Fruit fly (Drosophila melanogaster): ENCODE data around the gene CG7366.
"Not testable (repeated sequence)": the region's sequence is repeated elsewhere in the genome, so short reads cannot be mapped to it uniquely, and the experiment has no call there.

CG7366 gene

dm6 chr3L:8202317-8202842, at the start of gene CG7366, which contains the start of gene CG13679:
CG7366 (minus strand) TSS chr3L:8202417.
CG13679 (plus strand) TSS chr3L:8202792.
- no peak for TF ChIP-seq brk (GFP tag; optimal IDR thresholded peaks at IDR 0.05)
- TF ChIP-seq sv (GFP tag; optimal IDR thresholded peaks at IDR 0.05), result no peak
- no peak for TF ChIP-seq Dfd (GFP tag; optimal IDR thresholded peaks at IDR 0.05)
- TF ChIP-seq Hnf4 (GFP tag; optimal IDR thresholded peaks at IDR 0.05), result no peak
- no peak for TF ChIP-seq tai (GFP tag; optimal IDR thresholded peaks at IDR 0.05)
- TF ChIP-seq pan (optimal IDR thresholded peaks at IDR 0.05), result no peak
- no peak for TF ChIP-seq Mio (GFP tag; optimal IDR thresholded peaks at IDR 0.05)
- TF ChIP-seq psq (GFP tag; optimal IDR thresholded peaks at IDR 0.05), result no peak
- TF ChIP-seq woc (GFP tag; optimal IDR thresholded peaks at IDR 0.05), result no peak
- TF ChIP-seq Hr83 (GFP tag; optimal IDR thresholded peaks at IDR 0.05; ENCODE audit: poor library complexity, severe bottlenecking), result no peak
- no peak for TF ChIP-seq Dif (GFP tag; optimal IDR thresholded peaks at IDR 0.05; ENCODE audit: partially characterized antibody)
- TF ChIP-seq dl (GFP tag; optimal IDR thresholded peaks at IDR 0.05; ENCODE audit: insufficient read depth in 1 of 2, partially characterized antibody in 2 of 2), result no peak
- TF ChIP-seq jim (GFP tag; optimal IDR thresholded peaks at IDR 0.05), result no peak
- TF ChIP-seq h (GFP tag; optimal IDR thresholded peaks at IDR 0.05), result no peak
- no peak for TF ChIP-seq Sp1 (GFP tag; optimal IDR thresholded peaks at IDR 0.05)
- no peak for TF ChIP-seq CG32264 (GFP tag; optimal IDR thresholded peaks at IDR 0.05)
- no peak for TF ChIP-seq Vsx2 (GFP tag; optimal IDR thresholded peaks at IDR 0.05; ENCODE audit: partially characterized antibody)
- TF ChIP-seq ey (GFP tag; optimal IDR thresholded peaks at IDR 0.05), result no peak

DNA sequence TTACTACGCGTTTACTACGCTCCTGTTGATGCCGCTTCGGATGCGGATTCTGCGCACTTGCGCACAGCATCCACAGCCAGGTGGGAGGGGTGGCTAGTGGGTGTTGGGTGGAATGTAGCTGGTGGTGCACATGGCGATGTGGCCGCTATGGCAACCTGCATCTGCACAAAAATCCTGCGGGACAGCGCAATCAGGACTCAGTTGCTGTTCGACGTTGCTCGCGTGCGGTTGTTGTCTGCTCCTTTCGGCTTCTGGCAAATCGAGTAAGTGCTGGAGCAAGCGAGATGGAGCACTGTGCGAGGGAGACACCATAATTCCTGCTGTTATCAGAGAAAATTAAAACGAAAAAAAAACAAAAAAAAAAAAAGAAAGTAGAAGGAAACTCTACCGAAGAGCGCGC, 38.7 kb upstream of the CG7366 start:
- TF ChIP-seq Jra (GFP tag; optimal IDR thresholded peaks at IDR 0.05), result no peak
- TF ChIP-seq Myc (optimal IDR thresholded peaks at IDR 0.05), result no peak
- TF ChIP-seq usp (GFP tag; optimal IDR thresholded peaks at IDR 0.05), result no peak
- no peak for TF ChIP-seq CG32264 (GFP tag; optimal IDR thresholded peaks at IDR 0.05)
- no peak for TF ChIP-seq lola (GFP tag; optimal IDR thresholded peaks at IDR 0.05)
- TF ChIP-seq tai (GFP tag; optimal IDR thresholded peaks at IDR 0.05), result no peak
- TF ChIP-seq brk (GFP tag; optimal IDR thresholded peaks at IDR 0.05), result no peak
- no peak for TF ChIP-seq CrebA (GFP tag; optimal IDR thresholded peaks at IDR 0.05; ENCODE audit: borderline replicate concordance)
- no peak for TF ChIP-seq fru (GFP tag; optimal IDR thresholded peaks at IDR 0.05)
- no peak for TF ChIP-seq Vsx2 (GFP tag; optimal IDR thresholded peaks at IDR 0.05; ENCODE audit: partially characterized antibody)
- no peak for TF ChIP-seq jim (GFP tag; optimal IDR thresholded peaks at IDR 0.05)
- no peak for TF ChIP-seq Sp1 (GFP tag; optimal IDR thresholded peaks at IDR 0.05)
- TF ChIP-seq h (GFP tag; optimal IDR thresholded peaks at IDR 0.05), result no peak
- TF ChIP-seq OdsH (GFP tag; optimal IDR thresholded peaks at IDR 0.05), result no peak
- no peak for TF ChIP-seq sage (GFP tag; optimal IDR thresholded peaks at IDR 0.05)
- no peak for TF ChIP-seq Rel (GFP tag; optimal IDR thresholded peaks at IDR 0.05)
- TF ChIP-seq Rel (tag; optimal IDR thresholded peaks at IDR 0.05), result no peak
- TF ChIP-seq woc (GFP tag; optimal IDR thresholded peaks at IDR 0.05), result no peak
- TF ChIP-seq ey (GFP tag; optimal IDR thresholded peaks at IDR 0.05), result no peak
- no peak for TF ChIP-seq N (GFP tag; optimal IDR thresholded peaks at IDR 0.05)

- TF ChIP-seq HLH106 (tag; optimal IDR thresholded peaks at IDR 0.05) (no peak), CrebA (GFP tag; optimal IDR thresholded peaks at IDR 0.05; ENCODE audit: borderline replicate concordance) (no peak), CG9705 (GFP tag; optimal IDR thresholded peaks at IDR 0.05) (no peak), woc (GFP tag; optimal IDR thresholded peaks at IDR 0.05) (no peak), Hr78 (GFP tag; optimal IDR thresholded peaks at IDR 0.05) (no peak), psq (GFP tag; optimal IDR thresholded peaks at IDR 0.05) (no peak), GATAd (GFP tag; optimal IDR thresholded peaks at IDR 0.05) (no peak), jim (GFP tag; optimal IDR thresholded peaks at IDR 0.05) (no peak), Rel (GFP tag; optimal IDR thresholded peaks at IDR 0.05) (no peak), Rel (tag; optimal IDR thresholded peaks at IDR 0.05) (no peak), dmrt93B (GFP tag; optimal IDR thresholded peaks at IDR 0.05) (no peak), ey (GFP tag; optimal IDR thresholded peaks at IDR 0.05) (no peak), CG32264 (GFP tag; optimal IDR thresholded peaks at IDR 0.05) (no peak), tai (GFP tag; optimal IDR thresholded peaks at IDR 0.05) (no peak)
Observed at dm6 chr3L:8240501-8240900, 38.3 kb upstream of the CG7366 start, which contains the start of gene CG7213. CG7213 (minus strand) TSS chr3L:8240601.

DNA sequence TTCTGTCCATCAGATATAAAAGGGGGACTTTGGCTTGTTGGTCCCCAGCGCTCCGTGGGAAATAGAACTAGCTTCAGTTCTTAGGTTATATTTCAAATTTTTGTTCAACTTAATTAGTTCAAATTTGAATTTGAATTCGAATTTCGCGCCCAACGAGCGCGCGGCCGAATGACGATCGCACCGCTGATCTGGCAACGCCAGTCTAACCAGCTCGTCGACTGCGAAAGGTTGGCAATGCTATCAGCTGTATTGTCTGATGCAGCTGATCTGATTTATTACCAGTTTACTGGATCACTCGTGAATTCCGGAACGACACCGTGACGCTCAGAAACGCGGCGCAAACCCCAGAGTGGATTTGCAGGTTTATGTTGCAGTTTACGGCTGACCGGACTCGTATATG, 36.1 kb upstream of the CG7366 start, which contains the start of gene Dscam4:
Gene Dscam4, plus strand, starts transcription at position 301 of the 400 bp plus-strand sequence.
- TF ChIP-seq woc, psq, foxo (GFP tag; optimal IDR thresholded peaks at IDR 0.05): not testable (repeated sequence)

Data from whole organism, wandering third instar larva.